Fruit fly (Drosophila melanogaster) whole organism, embryonic: ENCODE data around the gene CG17202.

ENCODE experiments used
- Atf3 ChIP-seq: fragments of 200-800 bp; sonication (Bioruptor generic); optimal IDR thresholded peaks from 3 replicates; lab custom pipeline; 2016; ENCODE audit warnings: missing biosample characterization, missing genetic modification characterization
- B-H2 ChIP-seq: fragments of 200-800 bp; sonication (Bioruptor generic); optimal IDR thresholded peaks from 2 replicates; lab custom pipeline; 2018; ENCODE audit warnings: missing biosample characterization, mild to moderate bottlenecking, missing genetic modification characterization
- CG10565 ChIP-seq: fragments of 200-800 bp; sonication (Bioruptor generic); optimal IDR thresholded peaks from 3 replicates; lab custom pipeline; 2016; ENCODE audit warnings: missing biosample characterization, mild to moderate bottlenecking, missing genetic modification characterization
- CG11093 ChIP-seq: fragments of 200-800 bp; sonication (Bioruptor generic); IDR thresholded peaks from 3 replicates; pipeline ENCODE4 v1.3.6; 2022; ENCODE audit warnings: missing biosample characterization, missing genetic modification characterization
- CG11723 ChIP-seq: fragments of 200-800 bp; sonication (Bioruptor generic); optimal IDR thresholded peaks from 2 replicates; lab custom pipeline; 2017; ENCODE audit warnings: missing biosample characterization, mild to moderate bottlenecking, missing genetic modification characterization
- CG12744 ChIP-seq: fragments of 200-800 bp; sonication (Bioruptor generic); optimal IDR thresholded peaks from 2 replicates; lab custom pipeline; 2016; ENCODE audit warnings: missing biosample characterization, missing genetic modification characterization
- CG16863 ChIP-seq: fragments of 200-800 bp; sonication (Bioruptor generic); optimal IDR thresholded peaks from 3 replicates; lab custom pipeline; 2016; ENCODE audit warnings: missing biosample characterization, missing genetic modification characterization
- CG17568 ChIP-seq: fragments of 200-800 bp; sonication (Bioruptor generic); optimal IDR thresholded peaks from 2 replicates; lab custom pipeline; 2018; ENCODE audit warnings: missing biosample characterization, mild to moderate bottlenecking, missing genetic modification characterization, moderate library complexity
- CG2875 ChIP-seq: fragments of 200-800 bp; sonication (Bioruptor generic); optimal IDR thresholded peaks from 2 replicates; lab custom pipeline; 2017; ENCODE audit warnings: missing biosample characterization, mild to moderate bottlenecking, missing genetic modification characterization, missing genetic modification reagents
- CG3838 ChIP-seq: fragments of 200-800 bp; sonication (Bioruptor generic); optimal IDR thresholded peaks from 3 replicates; lab custom pipeline; 2016; ENCODE audit warnings: missing biosample characterization, missing genetic modification characterization
- CG4707 ChIP-seq: fragments of 200-800 bp; sonication (Bioruptor generic); optimal IDR thresholded peaks from 2 replicates; lab custom pipeline; 2018; ENCODE audit warnings: missing biosample characterization, mild to moderate bottlenecking, missing genetic modification characterization, moderate library complexity
- CG4854 ChIP-seq: fragments of 200-800 bp; sonication (Bioruptor generic); optimal IDR thresholded peaks from 2 replicates; lab custom pipeline; 2016; ENCODE audit warnings: missing biosample characterization, missing genetic modification characterization, inconsistent platforms
- CG6765 ChIP-seq: fragments of 200-800 bp; sonication (Bioruptor generic); optimal IDR thresholded peaks from 3 replicates; lab custom pipeline; 2017; ENCODE audit warnings: missing biosample characterization, mild to moderate bottlenecking, missing genetic modification characterization
- CG7839 ChIP-seq: fragments of 200-800 bp; sonication (Bioruptor generic); optimal IDR thresholded peaks from 3 replicates; lab custom pipeline; 2018; ENCODE audit warnings: missing biosample characterization, mild to moderate bottlenecking, missing genetic modification characterization, moderate library complexity
- CG9609 ChIP-seq: fragments of 200-800 bp; sonication (Bioruptor generic); optimal IDR thresholded peaks from 3 replicates; lab custom pipeline; 2016; ENCODE audit warnings: missing biosample characterization, missing genetic modification characterization
- Fer2 ChIP-seq: fragments of 200-800 bp; sonication (Bioruptor generic); optimal IDR thresholded peaks from 2 replicates; lab custom pipeline; 2018; ENCODE audit warnings: missing biosample characterization, mild to moderate bottlenecking, missing genetic modification characterization, moderate library complexity
- MBD-R2 ChIP-seq: fragments of 200-800 bp; sonication (Bioruptor generic); IDR thresholded peaks from 2 replicates; pipeline ENCODE4 v1.3.6; 2022; ENCODE audit warnings: missing biosample characterization, missing genetic modification characterization
- Meics ChIP-seq: fragments of 200-800 bp; sonication (Bioruptor generic); optimal IDR thresholded peaks from 2 replicates; lab custom pipeline; 2017; ENCODE audit warnings: missing biosample characterization, mild to moderate bottlenecking, missing genetic modification characterization
- NC2α ChIP-seq: fragments of 200-800 bp; sonication (Bioruptor generic); optimal IDR thresholded peaks from 2 replicates; lab custom pipeline; 2016; ENCODE audit warnings: missing biosample characterization, missing genetic modification characterization
- Ravus ChIP-seq: fragments of 200-800 bp; sonication (Bioruptor generic); IDR thresholded peaks from 2 replicates; pipeline ENCODE4 v1.3.6; 2022; ENCODE audit warnings: missing biosample characterization, missing genetic modification characterization
- Sry-β ChIP-seq: fragments of 200-800 bp; sonication (Bioruptor generic); optimal IDR thresholded peaks from 2 replicates; lab custom pipeline; 2018; ENCODE audit warnings: missing biosample characterization, mild to moderate bottlenecking, missing genetic modification characterization, moderate library complexity
- TFAM ChIP-seq: fragments of 200-800 bp; sonication (Bioruptor generic); optimal IDR thresholded peaks from 2 replicates; lab custom pipeline; 2017; ENCODE audit warnings: missing biosample characterization, missing genetic modification characterization, inconsistent platforms
- al ChIP-seq: fragments of 200-800 bp; sonication (Bioruptor generic); IDR thresholded peaks from 2 replicates; pipeline ENCODE4 v1.3.6; 2022; ENCODE audit warnings: missing biosample characterization, missing genetic modification characterization
- bab2 ChIP-seq: fragments of 200-800 bp; sonication (Bioruptor generic); optimal IDR thresholded peaks from 2 replicates; lab custom pipeline; 2016; ENCODE audit warnings: missing biosample characterization, missing genetic modification characterization
- bsh ChIP-seq, 2 experiments: fragments of 200-800 bp; sonication (Bioruptor generic); optimal IDR thresholded peaks; 2 replicates each; lab custom pipeline; 2017 to 2018; ENCODE audit warnings: mild to moderate bottlenecking in 2 of 2, missing biosample characterization in 2 of 2, missing genetic modification characterization in 2 of 2, moderate library complexity in 1 of 2
- dimm ChIP-seq: fragments of 200-800 bp; sonication (Bioruptor generic); IDR thresholded peaks from 2 replicates; pipeline ENCODE4 v1.3.6; 2022; ENCODE audit warnings: missing biosample characterization, missing genetic modification characterization
- emc ChIP-seq: fragments of 200-800 bp; sonication (Bioruptor generic); optimal IDR thresholded peaks from 2 replicates; lab custom pipeline; 2016; ENCODE audit warnings: missing biosample characterization, missing genetic modification characterization
- ems ChIP-seq: fragments of 200-800 bp; sonication (Bioruptor generic); optimal IDR thresholded peaks from 3 replicates; lab custom pipeline; 2016; ENCODE audit warnings: missing biosample characterization, missing genetic modification characterization
- hbn ChIP-seq: fragments of 200-800 bp; sonication (Bioruptor generic); IDR thresholded peaks from 2 replicates; pipeline ENCODE4 v1.3.6; 2022; ENCODE audit warnings: missing biosample characterization, missing genetic modification characterization; ENCODE audit not compliant: partially characterized antibody
- kni ChIP-seq: fragments of 200-800 bp; sonication (Bioruptor generic); optimal IDR thresholded peaks from 3 replicates; lab custom pipeline; 2017; ENCODE audit warnings: mild to moderate bottlenecking, missing biosample characterization, missing genetic modification reagents, missing genetic modification characterization
- knrl ChIP-seq: fragments of 200-800 bp; sonication (Bioruptor generic); IDR thresholded peaks from 3 replicates; pipeline ENCODE4 v1.3.6; 2022; ENCODE audit warnings: missing biosample characterization, missing genetic modification characterization; ENCODE audit not compliant: partially characterized antibody
- lab ChIP-seq: fragments of 200-800 bp; sonication (Bioruptor generic); optimal IDR thresholded peaks from 3 replicates; lab custom pipeline; 2017; ENCODE audit warnings: missing biosample characterization, missing genetic modification characterization, mild to moderate bottlenecking, moderate library complexity, missing genetic modification reagents
- lov ChIP-seq, 2 experiments: fragments of 200-800 bp in 1 of 2; fragments of >200 bp in 1 of 2; sonication (Bioruptor generic) in 1 of 2; IDR thresholded peaks in 1 of 2; optimal IDR thresholded peaks in 1 of 2; 2 replicates in 1 of 2; 3 replicates in 1 of 2; pipeline versions ENCODE4 v1.3.6 to Lab custom; 2017 to 2022; ENCODE audit warnings: missing biosample characterization in 1 of 2, missing genetic modification characterization in 1 of 2
- mirr ChIP-seq: fragments of 200-800 bp; sonication (Bioruptor generic); optimal IDR thresholded peaks from 3 replicates; lab custom pipeline; 2018; ENCODE audit warnings: missing biosample characterization, mild to moderate bottlenecking, missing genetic modification characterization
- onecut ChIP-seq: fragments of 200-800 bp; sonication (Bioruptor generic); IDR thresholded peaks from 2 replicates; pipeline ENCODE4 v1.3.6; 2022; ENCODE audit warnings: missing biosample characterization, missing genetic modification characterization
- org-1 ChIP-seq: fragments of 200-800 bp; sonication (Bioruptor generic); optimal IDR thresholded peaks from 2 replicates; lab custom pipeline; 2017; ENCODE audit warnings: missing biosample characterization, missing genetic modification characterization
- pros ChIP-seq: fragments of 200-800 bp; sonication (Bioruptor generic); optimal IDR thresholded peaks from 3 replicates; lab custom pipeline; 2019; ENCODE audit warnings: missing biosample characterization, mild to moderate bottlenecking, missing genetic modification characterization, moderate library complexity
- psq ChIP-seq: fragments of 200-800 bp; sonication (Bioruptor generic); optimal IDR thresholded peaks from 2 replicates; lab custom pipeline; 2017; ENCODE audit warnings: missing biosample characterization, missing genetic modification characterization
- pum ChIP-seq: fragments of 200-800 bp; sonication (Bioruptor generic); optimal IDR thresholded peaks from 2 replicates; lab custom pipeline; 2016; ENCODE audit warnings: missing biosample characterization, missing genetic modification characterization
- pzg ChIP-seq: fragments of 200-800 bp; sonication (Bioruptor generic); optimal IDR thresholded peaks from 3 replicates; lab custom pipeline; 2018; ENCODE audit warnings: missing biosample characterization, mild to moderate bottlenecking, missing genetic modification characterization, moderate library complexity
- row ChIP-seq: fragments of 200-800 bp; sonication (Bioruptor generic); IDR thresholded peaks from 3 replicates; pipeline ENCODE4 v1.3.6; 2022; ENCODE audit warnings: missing biosample characterization, missing genetic modification characterization
- run ChIP-seq: fragments of 200-800 bp; sonication (Bioruptor generic); optimal IDR thresholded peaks from 3 replicates; lab custom pipeline; 2018; ENCODE audit warnings: missing biosample characterization, mild to moderate bottlenecking, missing genetic modification characterization
- scrt ChIP-seq: fragments of 200-800 bp; sonication (Bioruptor generic); optimal IDR thresholded peaks from 2 replicates; lab custom pipeline; 2018; ENCODE audit warnings: missing biosample characterization, mild to moderate bottlenecking, missing genetic modification characterization, moderate library complexity
- ssp ChIP-seq: fragments of 200-800 bp; sonication (Bioruptor generic); IDR thresholded peaks from 2 replicates; pipeline ENCODE4 v1.3.6; 2022; ENCODE audit warnings: missing biosample characterization, missing genetic modification characterization
- tin ChIP-seq: fragments of 200-800 bp; sonication (Bioruptor generic); optimal IDR thresholded peaks from 3 replicates; lab custom pipeline; 2016; ENCODE audit warnings: missing biosample characterization, missing genetic modification characterization

Gene CG17202

dm6 chr3R:12433764-12434163 is 11.2 kb downstream of the CG17202 start, which contains the start of the genes Aos1 and Srlp (continued):
- TF ChIP-seq CG6765 (GFP tag; lab: Kevin White, UChicago) (no peak), org-1 (no peak), CG16863 (GFP tag; lab: Kevin White, UChicago) (no peak), onecut (GFP tag; lab: Robert Waterston, UW) (no peak), scrt (GFP tag; lab: Kevin White, UChicago) (no peak), CG17568 (GFP tag; lab: Kevin White, UChicago) (no peak), mirr (GFP tag; lab: Kevin White, UChicago) (no peak), TFAM (GFP tag; lab: Kevin White, UChicago) (no peak), CG11093 (no peak), CG4854 (GFP tag; lab: Kevin White, UChicago) (no peak), CG7839 (tag; lab: Kevin White, UChicago) (no peak), run (tag; lab: Kevin White, UChicago) (no peak), ems (GFP tag; lab: Kevin White, UChicago) (no peak), lov (optimal IDR thresholded peaks at IDR 0.05; lab: Kevin White, UChicago) (no peak), lov (GFP tag; IDR thresholded peaks at IDR 0.05; lab: Robert Waterston, UW) (no peak), NC2α (GFP tag; lab: Kevin White, UChicago) (no peak), Meics (no peak), al (GFP tag; lab: Robert Waterston, UW) (peak; percentile 43), Ravus (GFP tag; lab: Robert Waterston, UW) (no peak), emc (GFP tag; lab: Kevin White, UChicago) (no peak), bsh (GFP tag; optimal IDR thresholded peaks at IDR 0.05; lab: Kevin White, UChicago) (peak in 1 of 2 experiments; percentile 49), Fer2 (tag; lab: Kevin White, UChicago) (peak; percentile 34), CG9609 (GFP tag; lab: Kevin White, UChicago) (no peak), dimm (GFP tag; lab: Robert Waterston, UW) (no peak), ssp (GFP tag; lab: Robert Waterston, UW) (no peak), CG11723 (GFP tag; lab: Kevin White, UChicago) (peak; percentile 11), CG12744 (GFP tag; lab: Kevin White, UChicago) (no peak), B-H2 (GFP tag; lab: Kevin White, UChicago) (peak; percentile 60), Atf3 (no peak), pum (GFP tag; lab: Kevin White, UChicago) (no peak), knrl (GFP tag; lab: Robert Waterston, UW) (0 out of 3 replicates have a peak, but pooled peaks have one; percentile 36), tin (GFP tag; lab: Kevin White, UChicago) (peak; percentile 47), kni (GFP tag; lab: Kevin White, UChicago) (no peak), row (GFP tag; lab: Robert Waterston, UW) (peak; percentile 88), CG3838 (no peak), pros (no peak), CG10565 (GFP tag; lab: Kevin White, UChicago) (no peak), CG4707 (no peak), lab (no peak), Sry-β (GFP tag; lab: Kevin White, UChicago) (peak; percentile 98), bab2 (GFP tag; lab: Kevin White, UChicago) (no peak), CG2875 (GFP tag; lab: Kevin White, UChicago) (no peak), MBD-R2 (peak; percentile 69), psq (GFP tag; lab: Kevin White, UChicago) (no peak), hbn (GFP tag; lab: Robert Waterston, UW) (no peak; the same call in 1 of the 2 replicates), pzg (GFP tag; lab: Kevin White, UChicago) (peak; percentile 57)
